Fruit fly (Drosophila melanogaster): ENCODE data around the gene Doc2.

Doc2 gene

DNA sequence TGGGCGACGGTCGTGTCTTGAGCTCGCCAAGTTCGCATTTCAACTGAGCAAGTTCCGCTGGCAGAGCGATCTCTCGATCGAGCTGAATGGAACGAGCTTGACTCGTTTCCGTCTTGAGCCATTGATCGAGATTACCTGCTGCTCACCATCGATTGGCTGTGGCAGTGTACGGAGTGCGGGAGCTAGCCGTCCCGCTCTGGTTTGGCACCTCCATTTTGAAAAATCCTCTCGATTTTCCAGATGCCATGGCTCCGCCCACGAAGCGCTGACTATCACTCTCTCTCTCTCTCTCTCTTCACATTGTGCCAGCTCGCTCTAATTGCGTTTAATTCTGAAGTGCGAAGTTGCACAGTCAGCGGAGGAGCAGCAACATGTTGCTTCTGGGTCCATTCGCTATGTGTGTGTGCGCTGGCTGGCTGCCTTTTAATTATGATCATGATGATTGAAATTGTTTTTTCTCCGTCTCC is at the start of gene Doc2:
Gene Doc2, minus strand, starts transcription at position 51 of the 467 bp plus-strand sequence.
- TF ChIP-seq fkh (GFP tag; optimal IDR thresholded peaks at IDR 0.05) (peak; percentile 24), Blimp-1 (GFP tag; optimal IDR thresholded peaks at IDR 0.05) (no peak), Hr39 (GFP tag; optimal IDR thresholded peaks at IDR 0.05) (no peak)

DNA sequence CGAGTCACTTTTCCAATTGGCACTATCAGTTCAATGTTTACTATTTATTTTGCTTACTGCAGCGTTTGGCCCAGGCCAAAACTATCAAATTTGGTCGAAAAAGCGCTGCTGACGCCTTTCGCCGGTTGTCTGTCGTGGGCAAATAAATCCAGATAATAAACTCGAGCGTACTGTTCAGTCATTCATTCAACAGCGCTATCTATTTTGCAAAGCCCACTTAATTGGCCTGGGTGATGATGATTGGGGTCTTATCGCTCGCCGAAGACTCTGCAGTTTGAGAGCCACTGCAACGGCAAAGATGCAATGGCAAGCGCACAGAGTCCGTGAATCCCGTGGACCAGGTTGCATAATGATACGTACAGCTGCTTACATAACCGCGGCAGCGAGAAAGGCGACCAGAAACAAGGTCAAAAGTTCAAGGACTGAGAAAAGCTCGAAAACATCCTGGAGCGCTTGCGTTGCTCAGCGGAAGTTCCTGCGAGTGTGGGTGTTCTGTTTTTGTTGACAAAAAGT is 47.5 kb upstream of the Doc2 start:
- no peak for TF ChIP-seq Hr38 (GFP tag; optimal IDR thresholded peaks at IDR 0.05)
- TF ChIP-seq svp (GFP tag), result peak; percentile 67
- TF ChIP-seq CG6808 (GFP tag; optimal IDR thresholded peaks at IDR 0.05), result no peak
- no peak for TF ChIP-seq Hr39 (GFP tag; optimal IDR thresholded peaks at IDR 0.05)
- TF ChIP-seq Ets21C (GFP tag; optimal IDR thresholded peaks at IDR 0.05), result no peak
- no peak for TF ChIP-seq CG11902 (GFP tag; optimal IDR thresholded peaks at IDR 0.05)
- TF ChIP-seq ss (GFP tag; optimal IDR thresholded peaks at IDR 0.05), result no peak
- peak; percentile 23 for TF ChIP-seq fkh (GFP tag; optimal IDR thresholded peaks at IDR 0.05)
- no peak for TF ChIP-seq CG8319 (GFP tag; optimal IDR thresholded peaks at IDR 0.05)
- TF ChIP-seq Hr4 (GFP tag; optimal IDR thresholded peaks at IDR 0.05), result no peak
- TF ChIP-seq Sox14 (GFP tag; optimal IDR thresholded peaks at IDR 0.05), result no peak

DNA sequence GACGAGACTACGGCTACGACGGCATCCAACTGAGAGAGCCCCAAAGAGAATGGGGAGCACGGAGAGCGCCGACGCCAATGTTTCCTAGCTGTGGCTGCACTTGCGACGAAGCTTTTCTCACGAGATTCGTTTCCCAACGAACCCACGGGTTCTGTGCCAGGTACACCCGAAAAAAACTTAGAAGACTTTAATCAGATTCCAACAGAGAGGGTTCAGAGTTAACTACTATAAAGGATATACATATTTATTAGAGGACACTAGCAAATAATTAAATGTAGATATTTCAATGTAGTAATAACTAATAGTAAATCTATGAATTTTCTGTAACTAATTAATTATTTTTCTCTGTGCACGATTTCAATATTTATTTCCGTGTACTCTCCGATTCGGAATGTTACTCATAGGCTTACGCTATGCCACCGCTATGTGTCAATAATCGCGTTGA is 47.0 kb upstream of the Doc2 start, which contains the start of gene Argk1:
Gene Argk1, minus strand, starts transcription at position 31 of the 445 bp plus-strand sequence.
- TF ChIP-seq acj6 (GFP tag; optimal IDR thresholded peaks at IDR 0.05) (peak; percentile 49), Ets21C (GFP tag; optimal IDR thresholded peaks at IDR 0.05) (no peak), cyc (GFP tag; optimal IDR thresholded peaks at IDR 0.05) (no peak), fd85E (GFP tag; optimal IDR thresholded peaks at IDR 0.05) (no peak), CG11294 (GFP tag; IDR thresholded peaks at IDR 0.05) (peak; percentile 38; the same call in 1 of the 2 replicates), pdm3 (GFP tag; optimal IDR thresholded peaks at IDR 0.05) (peak; percentile 49), vri (GFP tag; optimal IDR thresholded peaks at IDR 0.05) (no peak), CG6276 (GFP tag; optimal IDR thresholded peaks at IDR 0.05) (peak; percentile 5), CG32006 (GFP tag; optimal IDR thresholded peaks at IDR 0.05) (peak; percentile 76), CG11762 (GFP tag; optimal IDR thresholded peaks at IDR 0.05; ENCODE audit: insufficient read depth) (no peak), spab (GFP tag; optimal IDR thresholded peaks at IDR 0.05) (no peak), Lpt (GFP tag; optimal IDR thresholded peaks at IDR 0.05) (no peak), CG6808 (GFP tag; optimal IDR thresholded peaks at IDR 0.05) (no peak), CG16779 (tag; optimal IDR thresholded peaks at IDR 0.05) (no peak), CG8319 (GFP tag; optimal IDR thresholded peaks at IDR 0.05) (no peak), Sox14 (GFP tag; optimal IDR thresholded peaks at IDR 0.05) (peak; percentile 6), CG9139 (GFP tag; optimal IDR thresholded peaks at IDR 0.05) (no peak), fkh (GFP tag; optimal IDR thresholded peaks at IDR 0.05) (peak; percentile 31), lz (GFP tag; optimal IDR thresholded peaks at IDR 0.05) (no peak), CG6163 (GFP tag; IDR thresholded peaks at IDR 0.05) (peak; percentile 64; the same call in 2 of the 3 replicates), CG34406 (GFP tag; optimal IDR thresholded peaks at IDR 0.05) (peak; percentile 1), CG15336 (GFP tag; IDR thresholded peaks at IDR 0.05) (peak; percentile 85), Sox15 (GFP tag; optimal IDR thresholded peaks at IDR 0.05) (no peak), eg (GFP tag; IDR thresholded peaks at IDR 0.05) (peak; percentile 89), CG1621 (tag; optimal IDR thresholded peaks at IDR 0.05) (no peak), Hr38 (GFP tag; optimal IDR thresholded peaks at IDR 0.05) (no peak), esn (GFP tag; optimal IDR thresholded peaks at IDR 0.05) (peak; percentile 22), CG10631 (GFP tag; optimal IDR thresholded peaks at IDR 0.05) (no peak), Eip78C (GFP tag) (peak; percentile 57), CG31627 (GFP tag; optimal IDR thresholded peaks at IDR 0.05) (peak; percentile 10), Ets96B (tag; optimal IDR thresholded peaks at IDR 0.05) (peak; percentile 32), Sox102F (GFP tag; optimal IDR thresholded peaks at IDR 0.05) (no peak), salr (GFP tag; optimal IDR thresholded peaks at IDR 0.05) (peak in 1 of 2 experiments; percentile 65), Gug (GFP tag; IDR thresholded peaks at IDR 0.05) (peak; percentile 44; the same call in 1 of the 2 replicates), dac (GFP tag; optimal IDR thresholded peaks at IDR 0.05) (no peak), svp (GFP tag) (no peak), Eip75B (GFP tag; optimal IDR thresholded peaks at IDR 0.05) (no peak), CG4318 (GFP tag; optimal IDR thresholded peaks at IDR 0.05) (peak; percentile 34), CG3919 (GFP tag; optimal IDR thresholded peaks at IDR 0.05) (no peak), CG11902 (GFP tag; optimal IDR thresholded peaks at IDR 0.05) (no peak), Hr4 (GFP tag; optimal IDR thresholded peaks at IDR 0.05) (peak; percentile 83), OdsH (GFP tag; optimal IDR thresholded peaks at IDR 0.05) (peak; percentile 65), Blimp-1 (GFP tag; optimal IDR thresholded peaks at IDR 0.05) (no peak), Eip93F (GFP tag; optimal IDR thresholded peaks at IDR 0.05) (no peak)

Data from whole organism, prepupa.